Worm (Caenorhabditis elegans): ENCODE measurements around the gene glna-2.

Gene glna-2

ce11 chrII:7981084-7981483, 27.4 kb upstream of the glna-2 start:
- no peak for TF ChIP-seq nhr-102 (tag; optimal IDR thresholded peaks at IDR 0.05)
- no peak for TF ChIP-seq ztf-11 (tag; optimal IDR thresholded peaks at IDR 0.05)
- TF ChIP-seq unc-62 (GFP tag; optimal IDR thresholded peaks at IDR 0.05 in 1 of 2), result peak in 1 of 2 experiments; percentile 78
- no peak for TF ChIP-seq unc-62 (tag; optimal IDR thresholded peaks at IDR 0.05)
- no peak for TF ChIP-seq ama-1 (optimal IDR thresholded peaks at IDR 0.05)
- TF ChIP-seq mxl-2 (GFP tag; conservative IDR thresholded peaks at IDR 0.05), result no peak
- TF ChIP-seq T26A8.4 (GFP tag; IDR thresholded peaks at IDR 0.05), result no peak

- TF ChIP-seq unc-62 (GFP tag; optimal IDR thresholded peaks at IDR 0.05 in 1 of 2) (peak in 1 of 2 experiments; percentile 89), unc-62 (tag; optimal IDR thresholded peaks at IDR 0.05) (no peak), mdl-1 (tag; optimal IDR thresholded peaks at IDR 0.05) (no peak), aha-1 (tag) (peak; percentile 77), daf-8 (GFP tag; IDR thresholded peaks at IDR 0.05) (no peak), nhr-237 (tag; optimal IDR thresholded peaks at IDR 0.05) (no peak)
Measured at ce11 chrII:7983454-7983853, 25.0 kb upstream of the glna-2 start.

- TF ChIP-seq nhr-28 (tag; optimal IDR thresholded peaks at IDR 0.05) (no peak), aha-1 (tag) (peak; percentile 95), fkh-10 (GFP tag; optimal IDR thresholded peaks at IDR 0.05) (peak; percentile 30), ctbp-1 (GFP tag; IDR thresholded peaks at IDR 0.05) (no peak), hif-1 (tag; optimal IDR thresholded peaks at IDR 0.05) (no peak)
Measured at ce11 chrII:7984071-7984470, 24.4 kb upstream of the glna-2 start.

DNA sequence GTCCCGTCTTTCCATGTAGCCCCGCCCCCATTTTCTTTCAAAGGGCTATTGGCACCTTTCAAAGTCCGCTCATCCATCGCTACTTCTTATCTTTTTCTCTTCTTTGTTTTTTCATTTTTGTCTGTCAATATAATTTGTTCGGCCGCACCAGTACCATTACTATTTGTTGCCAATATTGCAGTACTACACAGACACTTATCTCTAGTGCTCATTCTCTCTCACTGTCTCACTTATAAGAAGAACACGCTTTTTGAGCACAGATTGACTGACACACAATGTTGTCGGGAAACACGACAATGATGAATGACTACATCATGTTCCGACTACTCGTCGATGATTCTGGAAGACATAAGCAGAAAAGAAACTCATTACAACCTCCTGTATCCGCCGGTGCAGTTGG, 23.4 kb upstream of the glna-2 start:
- TF ChIP-seq ceh-32 (tag; optimal IDR thresholded peaks at IDR 0.05; ENCODE audit: poor library complexity) (no peak), dmd-9 (GFP tag; IDR thresholded peaks at IDR 0.05) (no peak), T20F7.1 (GFP tag; optimal IDR thresholded peaks at IDR 0.05) (no peak), daf-19 (GFP tag; conservative IDR thresholded peaks at IDR 0.05) (no peak), jun-1 (tag; optimal IDR thresholded peaks at IDR 0.05) (no peak), dmd-8 (GFP tag; IDR thresholded peaks at IDR 0.05) (no peak), nhr-28 (tag; optimal IDR thresholded peaks at IDR 0.05) (no peak), mxl-2 (GFP tag; conservative IDR thresholded peaks at IDR 0.05) (no peak), unc-62 (GFP tag; optimal IDR thresholded peaks at IDR 0.05 in 1 of 2) (peak in 1 of 2 experiments; percentile 99), unc-62 (tag; optimal IDR thresholded peaks at IDR 0.05) (no peak)

DNA sequence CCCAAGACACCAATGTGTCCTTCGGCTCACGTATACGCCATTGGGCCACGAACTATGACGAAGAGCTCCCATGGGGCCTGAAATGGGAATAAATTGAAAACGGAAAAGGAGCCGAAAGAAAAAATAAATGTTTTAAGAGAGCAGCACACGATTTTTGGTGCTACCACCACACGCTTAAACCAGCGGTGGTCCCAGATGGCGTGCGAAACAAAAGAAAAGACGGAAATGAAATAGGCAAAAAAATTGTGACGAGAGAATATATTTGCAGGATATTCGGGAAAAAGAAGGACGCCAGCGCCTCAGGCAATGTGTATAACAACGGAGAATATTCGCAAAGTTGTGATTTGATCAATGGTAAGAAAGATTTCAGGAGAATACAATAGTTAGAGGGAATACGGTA, 21.5 kb upstream of the glna-2 start:
- TF ChIP-seq fkh-10 (GFP tag; optimal IDR thresholded peaks at IDR 0.05) (no peak), nhr-6 (tag; optimal IDR thresholded peaks at IDR 0.05) (no peak), skn-1 (tag; optimal IDR thresholded peaks at IDR 0.05) (no peak), mdl-1 (tag; optimal IDR thresholded peaks at IDR 0.05) (no peak), ceh-62 (tag; optimal IDR thresholded peaks at IDR 0.05) (no peak), lsy-2 (tag; optimal IDR thresholded peaks at IDR 0.05) (peak in 1 of 2 experiments; percentile 6), hmg-1.1 (GFP tag; IDR thresholded peaks at IDR 0.05) (no peak), ceh-32 (tag; optimal IDR thresholded peaks at IDR 0.05; ENCODE audit: poor library complexity) (no peak), aha-1 (tag) (peak; percentile 90), unc-39 (tag; optimal IDR thresholded peaks at IDR 0.05) (no peak)

- TF ChIP-seq fkh-10 (GFP tag; optimal IDR thresholded peaks at IDR 0.05) (peak; percentile 79), egl-43 (GFP tag; IDR thresholded peaks at IDR 0.05) (no peak), aha-1 (tag) (peak; percentile 2), ces-1 (GFP tag; optimal IDR thresholded peaks at IDR 0.05) (peak; percentile 37)
Measured at ce11 chrII:7990192-7990591, 18.2 kb upstream of the glna-2 start.

DNA sequence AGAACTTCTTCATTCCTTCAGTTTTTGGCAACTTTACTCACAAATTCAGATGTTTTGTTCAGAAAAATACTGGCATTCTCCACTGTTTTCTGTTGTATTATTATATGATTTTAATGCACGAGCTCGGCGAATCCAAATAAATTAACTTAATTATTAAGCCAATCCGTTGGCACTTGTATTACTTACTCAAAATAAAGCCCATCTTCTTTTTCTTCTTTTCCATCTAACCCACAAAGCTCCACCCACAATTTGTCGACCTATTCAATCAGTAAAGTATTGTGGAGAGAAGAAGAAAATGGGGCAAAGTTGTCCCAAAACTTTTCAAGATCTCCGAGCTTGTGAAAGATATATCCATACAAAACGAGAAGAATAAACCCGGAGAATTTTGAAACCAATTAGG, 17.2 kb upstream of the glna-2 start:
- no peak for TF ChIP-seq nhr-10 (tag; optimal IDR thresholded peaks at IDR 0.05)
- no peak for TF ChIP-seq nhr-102 (tag; optimal IDR thresholded peaks at IDR 0.05)
- TF ChIP-seq hlh-11 (tag; optimal IDR thresholded peaks at IDR 0.05), result no peak
- no peak for TF ChIP-seq php-3 (GFP tag; IDR thresholded peaks at IDR 0.05)
- no peak for TF ChIP-seq aly-2 (tag; optimal IDR thresholded peaks at IDR 0.05)
- TF ChIP-seq dmd-6 (GFP tag; IDR thresholded peaks at IDR 0.05), result no peak
- TF ChIP-seq ces-1 (GFP tag; optimal IDR thresholded peaks at IDR 0.05), result no peak
- TF ChIP-seq arid-1 (GFP tag; conservative IDR thresholded peaks at IDR 0.05), result no peak

All from whole organism, L4 larva.